Worm (Caenorhabditis elegans) whole organism, early embryonic: ENCODE results near the gene fbxa-47.

ENCODE experiments used
- aly-1 ChIP-seq: sonication (generic microtip); optimal IDR thresholded peaks from 2 replicates; lab custom pipeline; 2016; ENCODE audit warnings: missing genetic modification characterization, missing compliant biosample characterization
- ama-1 ChIP-seq: fragments of 150-350 bp; optimal IDR thresholded peaks from 2 replicates; lab custom pipeline; 2014
- ceh-36 ChIP-seq: sonication (generic microtip); optimal IDR thresholded peaks from 2 replicates; lab custom pipeline; 2016; ENCODE audit warnings: missing genetic modification characterization, inconsistent platforms, missing compliant biosample characterization
- ets-7 ChIP-seq: sonication (generic microtip); optimal IDR thresholded peaks from 2 replicates; lab custom pipeline; 2016; ENCODE audit warnings: missing genotype, missing genetic modification characterization, missing compliant biosample characterization
- flt-1 ChIP-seq: fragments of 200-800 bp; sonication (Bioruptor generic); IDR thresholded peaks from 2 replicates; pipeline ENCODE4 v1.3.6; 2022; ENCODE audit warnings: missing genetic modification characterization, missing compliant biosample characterization
- pes-1 ChIP-seq: fragments of 200-800 bp; sonication (Bioruptor generic); IDR thresholded peaks from 2 replicates; pipeline ENCODE4 v1.3.6; 2022; ENCODE audit warnings: missing genetic modification reagents, missing genetic modification characterization, missing compliant biosample characterization
- scrt-1 ChIP-seq: fragments of 200-800 bp; sonication (Bioruptor generic); IDR thresholded peaks from 2 replicates; pipeline ENCODE4 v1.3.6; 2022; ENCODE audit warnings: missing genetic modification characterization, missing compliant biosample characterization
- sea-1 ChIP-seq: fragments of 200-800 bp; sonication (Bioruptor generic); conservative IDR thresholded peaks from 2 replicates; pipeline ENCODE4 v1.3.6; 2022; ENCODE audit warnings: missing genetic modification characterization, missing compliant biosample characterization
- tbx-11 ChIP-seq: fragments of 200-800 bp; sonication (Bioruptor generic); IDR thresholded peaks from 2 replicates; pipeline ENCODE4 v1.3.6; 2022; ENCODE audit warnings: missing genetic modification characterization, missing compliant biosample characterization
- tbx-37 ChIP-seq: fragments of 200-800 bp; sonication (Bioruptor generic); conservative IDR thresholded peaks from 2 replicates; pipeline ENCODE4 v1.3.6; 2022; ENCODE audit warnings: missing genetic modification reagents, missing genetic modification characterization, missing compliant biosample characterization
- tra-4 ChIP-seq: sonication (generic microtip); optimal IDR thresholded peaks from 2 replicates; lab custom pipeline; 2017; ENCODE audit warnings: missing genetic modification characterization, missing compliant biosample characterization

ce11 chrIII:2245727-2246126, 13.5 kb upstream of the fbxa-47 start, which contains the start of gene srd-67:
- no peak for TF ChIP-seq tbx-37 (GFP tag; lab: Robert Waterston, UW)
- TF ChIP-seq ets-7 (tag; lab: Kevin White, UChicago), result no peak
- no peak for TF ChIP-seq tra-4 (tag; lab: Kevin White, UChicago)
- TF ChIP-seq ama-1, result no peak
- TF ChIP-seq flt-1, result no peak
- no peak for TF ChIP-seq aly-1 (tag; lab: Kevin White, UChicago)
- no peak for TF ChIP-seq ceh-36
- TF ChIP-seq scrt-1 (GFP tag; lab: Robert Waterston, UW), result no peak
- no peak for TF ChIP-seq pes-1 (GFP tag; lab: Robert Waterston, UW)
- TF ChIP-seq tbx-11 (GFP tag; lab: Robert Waterston, UW), result no peak
- TF ChIP-seq sea-1, result no peak
